Fruit fly (Drosophila melanogaster) whole organism, embryonic: Measurements from ENCODE around the gene CG14628.

ENCODE experiments used
- Ada2b ChIP-seq: fragments of 200-800 bp; sonication (Bioruptor generic); IDR thresholded peaks from 2 replicates; pipeline ENCODE4 v1.3.6; 2022; ENCODE audit warnings: missing biosample characterization, missing genetic modification characterization
- Aef1 ChIP-seq: fragments of 200-800 bp; sonication (Bioruptor generic); IDR thresholded peaks from 3 replicates; pipeline ENCODE4 v1.3.6; 2022; ENCODE audit warnings: missing biosample characterization, missing genetic modification characterization
- B-H1 ChIP-seq: fragments of 200-800 bp; sonication (Bioruptor generic); IDR thresholded peaks from 3 replicates; pipeline ENCODE4 v1.3.6; 2022; ENCODE audit warnings: missing biosample characterization, missing genetic modification characterization
- Bdp1 ChIP-seq: fragments of 200-800 bp; sonication (Bioruptor generic); optimal IDR thresholded peaks from 3 replicates; lab custom pipeline; 2016; ENCODE audit warnings: missing biosample characterization, missing genetic modification characterization
- CG10267 ChIP-seq: fragments of 200-800 bp; sonication (Bioruptor generic); optimal IDR thresholded peaks from 2 replicates; lab custom pipeline; 2018; ENCODE audit warnings: missing biosample characterization, mild to moderate bottlenecking, missing genetic modification characterization, moderate library complexity
- CG10959 ChIP-seq: fragments of 200-800 bp; sonication (Bioruptor generic); IDR thresholded peaks from 2 replicates; pipeline ENCODE4 v1.3.6; 2022; ENCODE audit warnings: missing biosample characterization, missing genetic modification characterization
- CG12391 ChIP-seq: fragments of 200-800 bp; sonication (Bioruptor generic); optimal IDR thresholded peaks from 3 replicates; lab custom pipeline; 2018; ENCODE audit warnings: missing biosample characterization, mild to moderate bottlenecking, missing genetic modification characterization, moderate library complexity
- CG13424 ChIP-seq: fragments of 200-800 bp; sonication (Bioruptor generic); optimal IDR thresholded peaks from 2 replicates; lab custom pipeline; 2019; ENCODE audit warnings: missing biosample characterization, mild to moderate bottlenecking, missing genetic modification characterization, moderate library complexity
- CG14710 ChIP-seq: fragments of 200-800 bp; sonication (Bioruptor generic); optimal IDR thresholded peaks from 3 replicates; lab custom pipeline; 2019; ENCODE audit warnings: missing biosample characterization, mild to moderate bottlenecking, missing genetic modification characterization, moderate library complexity
- CG15269 ChIP-seq: fragments of 200-800 bp; sonication (Bioruptor generic); optimal IDR thresholded peaks from 2 replicates; lab custom pipeline; 2018; ENCODE audit warnings: missing biosample characterization, mild to moderate bottlenecking, missing genetic modification characterization, moderate library complexity
- CG15514 ChIP-seq: fragments of 200-800 bp; sonication (Bioruptor generic); optimal IDR thresholded peaks from 3 replicates; lab custom pipeline; 2017; ENCODE audit warnings: missing biosample characterization, missing genetic modification characterization, mild to moderate bottlenecking, moderate library complexity, missing genetic modification reagents
- CG18599 ChIP-seq: fragments of 200-800 bp; sonication (Bioruptor generic); optimal IDR thresholded peaks from 3 replicates; lab custom pipeline; 2017; ENCODE audit warnings: missing biosample characterization, missing genetic modification characterization, mild to moderate bottlenecking, moderate library complexity, missing genetic modification reagents
- CG18619 ChIP-seq: fragments of 200-800 bp; sonication (Bioruptor generic); optimal IDR thresholded peaks from 3 replicates; lab custom pipeline; 2017; ENCODE audit warnings: missing biosample characterization, mild to moderate bottlenecking, missing genetic modification characterization
- CG2129 ChIP-seq: fragments of 200-800 bp; sonication (Bioruptor generic); IDR thresholded peaks from 2 replicates; pipeline ENCODE4 v1.3.6; 2022; ENCODE audit warnings: missing biosample characterization, missing genetic modification characterization; ENCODE audit not compliant: partially characterized antibody
- CG32532 ChIP-seq: fragments of 200-800 bp; sonication (Bioruptor generic); IDR thresholded peaks from 2 replicates; pipeline ENCODE4 v1.3.6; 2022; ENCODE audit warnings: missing biosample characterization, missing genetic modification characterization
- CG5180 ChIP-seq: fragments of 200-800 bp; sonication (Bioruptor generic); optimal IDR thresholded peaks from 3 replicates; lab custom pipeline; 2017; ENCODE audit warnings: missing biosample characterization, missing genetic modification characterization, mild to moderate bottlenecking, moderate library complexity, missing genetic modification reagents
- CG6791 ChIP-seq: fragments of 200-800 bp; sonication (Bioruptor generic); IDR thresholded peaks from 3 replicates; pipeline ENCODE4 v1.3.6; 2022; ENCODE audit warnings: missing biosample characterization, missing genetic modification characterization; ENCODE audit not compliant: partially characterized antibody
- CG8290 ChIP-seq, 3 experiments: fragments of 200-800 bp; sonication (Bioruptor generic); optimal IDR thresholded peaks; 2 replicates each; lab custom pipeline; 2016 to 2019; ENCODE audit warnings: missing biosample characterization in 3 of 3, missing genetic modification characterization in 3 of 3, mild to moderate bottlenecking in 2 of 3, moderate library complexity in 1 of 3
- Drgx ChIP-seq: fragments of 200-800 bp; sonication (Bioruptor generic); IDR thresholded peaks from 2 replicates; pipeline ENCODE4 v1.3.6; 2022; ENCODE audit warnings: missing biosample characterization, missing genetic modification characterization
- Kr ChIP-seq: fragments of 200-800 bp; sonication (Bioruptor generic); optimal IDR thresholded peaks from 2 replicates; lab custom pipeline; 2017; ENCODE audit warnings: missing biosample characterization, mild to moderate bottlenecking, missing genetic modification characterization
- Lpt ChIP-seq: fragments of >200 bp; optimal IDR thresholded peaks from 2 replicates; lab custom pipeline; 2018; ENCODE audit warnings: missing biosample characterization, missing genetic modification characterization
- Scr ChIP-seq: fragments of 200-800 bp; sonication (Bioruptor generic); IDR thresholded peaks from 2 replicates; pipeline ENCODE4 v1.3.6; 2022; ENCODE audit warnings: missing biosample characterization, missing genetic modification characterization; ENCODE audit not compliant: partially characterized antibody
- Xrp1 ChIP-seq: fragments of 200-800 bp; sonication (Bioruptor generic); IDR thresholded peaks from 2 replicates; pipeline ENCODE4 v1.3.6; 2022; ENCODE audit warnings: missing biosample characterization, missing genetic modification characterization
- bowl ChIP-seq: fragments of 200-800 bp; sonication (Bioruptor generic); IDR thresholded peaks from 2 replicates; pipeline ENCODE4 v1.3.6; 2022; ENCODE audit warnings: missing biosample characterization, missing genetic modification characterization
- bsh ChIP-seq, 2 experiments: fragments of 200-800 bp; sonication (Bioruptor generic); optimal IDR thresholded peaks; 2 replicates each; lab custom pipeline; 2017 to 2018; ENCODE audit warnings: mild to moderate bottlenecking in 2 of 2, missing biosample characterization in 2 of 2, missing genetic modification characterization in 2 of 2, moderate library complexity in 1 of 2
- chm ChIP-seq: fragments of 200-800 bp; sonication (Bioruptor generic); IDR thresholded peaks from 2 replicates; pipeline ENCODE4 v1.3.6; 2022; ENCODE audit warnings: missing biosample characterization, missing genetic modification characterization
- ci ChIP-seq: fragments of 200-800 bp; sonication (Bioruptor generic); IDR thresholded peaks from 3 replicates; pipeline ENCODE4 v1.3.6; 2022; ENCODE audit warnings: missing biosample characterization, missing genetic modification characterization
- crol ChIP-seq: fragments of 200-800 bp; sonication (Bioruptor generic); IDR thresholded peaks from 2 replicates; pipeline ENCODE4 v1.3.6; 2022; ENCODE audit warnings: missing biosample characterization, missing genetic modification characterization
- dmrt11E ChIP-seq: fragments of 200-800 bp; sonication (Bioruptor generic); optimal IDR thresholded peaks from 3 replicates; lab custom pipeline; 2018; ENCODE audit warnings: missing biosample characterization, mild to moderate bottlenecking, missing genetic modification characterization, moderate library complexity
- dmrt99B ChIP-seq: fragments of 200-800 bp; sonication (Bioruptor generic); optimal IDR thresholded peaks from 2 replicates; lab custom pipeline; 2018; ENCODE audit warnings: missing biosample characterization, mild to moderate bottlenecking, missing genetic modification characterization, moderate library complexity
- dysf ChIP-seq: fragments of 200-800 bp; sonication (Bioruptor generic); IDR thresholded peaks from 3 replicates; pipeline ENCODE4 v1.3.6; 2022; ENCODE audit warnings: missing biosample characterization, missing genetic modification characterization
- jumu ChIP-seq: fragments of 200-800 bp; sonication (Bioruptor generic); optimal IDR thresholded peaks from 3 replicates; lab custom pipeline; 2016; ENCODE audit warnings: missing biosample characterization, missing genetic modification characterization
- luna ChIP-seq: fragments of 200-800 bp; sonication (Bioruptor generic); optimal IDR thresholded peaks from 2 replicates; lab custom pipeline; 2016; ENCODE audit warnings: missing biosample characterization, missing genetic modification characterization
- nmo ChIP-seq: fragments of 200-800 bp; sonication (Bioruptor generic); optimal IDR thresholded peaks from 2 replicates; lab custom pipeline; 2018; ENCODE audit warnings: missing biosample characterization, mild to moderate bottlenecking, missing genetic modification characterization, moderate library complexity
- onecut ChIP-seq: fragments of 200-800 bp; sonication (Bioruptor generic); IDR thresholded peaks from 2 replicates; pipeline ENCODE4 v1.3.6; 2022; ENCODE audit warnings: missing biosample characterization, missing genetic modification characterization
- pum ChIP-seq: fragments of 200-800 bp; sonication (Bioruptor generic); optimal IDR thresholded peaks from 2 replicates; lab custom pipeline; 2016; ENCODE audit warnings: missing biosample characterization, missing genetic modification characterization
- run ChIP-seq: fragments of 200-800 bp; sonication (Bioruptor generic); optimal IDR thresholded peaks from 3 replicates; lab custom pipeline; 2018; ENCODE audit warnings: missing biosample characterization, mild to moderate bottlenecking, missing genetic modification characterization
- slbo ChIP-seq: fragments of 200-800 bp; sonication (Bioruptor generic); IDR thresholded peaks from 2 replicates; pipeline ENCODE4 v1.3.6; 2022; ENCODE audit warnings: missing biosample characterization, missing genetic modification characterization
- tap ChIP-seq: fragments of 200-800 bp; optimal IDR thresholded peaks from 3 replicates; lab custom pipeline; 2019; ENCODE audit warnings: missing biosample characterization, mild to moderate bottlenecking, missing genetic modification characterization, moderate library complexity
- trem ChIP-seq: fragments of 200-800 bp; optimal IDR thresholded peaks from 3 replicates; lab custom pipeline; 2019; ENCODE audit warnings: missing biosample characterization, mild to moderate bottlenecking, missing genetic modification characterization, moderate library complexity
- twi ChIP-seq: fragments of 200-800 bp; optimal IDR thresholded peaks from 2 replicates; lab custom pipeline; 2019; ENCODE audit warnings: missing biosample characterization, mild to moderate bottlenecking, missing genetic modification characterization, moderate library complexity
- zfh2 ChIP-seq: fragments of 200-800 bp; sonication (Bioruptor generic); optimal IDR thresholded peaks from 2 replicates; lab custom pipeline; 2016; ENCODE audit warnings: missing biosample characterization, missing genetic modification characterization

The CG14628 gene

DNA sequence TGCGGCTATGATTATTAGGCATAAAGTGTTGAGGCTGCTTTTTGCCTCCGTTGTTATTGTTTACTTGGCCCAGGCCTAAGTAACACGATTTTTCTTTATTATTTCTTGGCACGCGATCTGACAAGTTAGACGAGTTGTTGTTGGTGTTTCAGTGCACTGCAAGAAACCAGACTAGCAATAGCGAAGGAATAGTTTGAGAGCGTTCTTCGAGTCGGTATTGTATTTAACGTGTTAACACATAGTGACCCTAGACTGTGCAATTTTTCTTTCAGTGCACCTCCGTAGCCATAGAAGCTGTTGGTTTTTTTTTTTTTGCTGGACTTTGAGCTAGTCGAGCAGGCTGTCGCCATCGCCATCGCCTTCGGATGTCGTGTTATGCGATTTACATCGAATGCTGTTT, 26.3 kb upstream of the CG14628 start (continued):
- peak; percentile 4 for TF ChIP-seq CG18599
- TF ChIP-seq dmrt11E (tag; lab: Kevin White, UChicago) = no peak
- TF ChIP-seq CG10959 (GFP tag; lab: Robert Waterston, UW) = no peak
- peak; percentile 12 for TF ChIP-seq CG13424 (tag; lab: Kevin White, UChicago)
- TF ChIP-seq Xrp1 (GFP tag; lab: Robert Waterston, UW) = peak; percentile 46; the same call in 1 of the 2 replicates
- TF ChIP-seq CG6791 (GFP tag; lab: Robert Waterston, UW) = no peak
- no peak for TF ChIP-seq Lpt (GFP tag; lab: Kevin White, UChicago)
- no peak for TF ChIP-seq CG15514 (GFP tag; lab: Kevin White, UChicago)
- TF ChIP-seq B-H1 = no peak
- no peak for TF ChIP-seq run (tag; lab: Kevin White, UChicago)
- TF ChIP-seq bowl (GFP tag; lab: Robert Waterston, UW) = 0 out of 2 replicates have a peak, but pooled peaks have one; percentile 30
- TF ChIP-seq Bdp1 = no peak
- TF ChIP-seq CG15269 (tag; lab: Kevin White, UChicago) = peak; percentile 34
- peak; percentile 16 for TF ChIP-seq dmrt99B (tag; lab: Kevin White, UChicago)
- TF ChIP-seq ci = peak; percentile 42; the same call in 2 of the 3 replicates
- TF ChIP-seq bsh (GFP tag; optimal IDR thresholded peaks at IDR 0.05; lab: Kevin White, UChicago) = peak; percentile 9 to 82
- peak; percentile 1 for TF ChIP-seq CG12391 (tag; lab: Kevin White, UChicago)
- TF ChIP-seq slbo (GFP tag; lab: Robert Waterston, UW) = peak; percentile 41; the same call in 1 of the 2 replicates
- no peak for TF ChIP-seq CG8290 (GFP tag; optimal IDR thresholded peaks at IDR 0.05; lab: Kevin White, UChicago)
- peak in 1 of 2 experiments; percentile 0 for TF ChIP-seq CG8290 (tag; optimal IDR thresholded peaks at IDR 0.05; lab: Kevin White, UChicago)
- TF ChIP-seq CG5180 (GFP tag; lab: Kevin White, UChicago) = no peak
- TF ChIP-seq crol (GFP tag; lab: Robert Waterston, UW) = no peak
- TF ChIP-seq nmo (GFP tag; lab: Kevin White, UChicago) = no peak
- TF ChIP-seq Kr (GFP tag; lab: Kevin White, UChicago) = no peak
- no peak for TF ChIP-seq CG10267
- no peak for TF ChIP-seq tap (tag; lab: Kevin White, UChicago)
- no peak for TF ChIP-seq Aef1
- 0 out of 2 replicates have a peak, but pooled peaks have one; percentile 34 for TF ChIP-seq chm (GFP tag; lab: Robert Waterston, UW)
- peak; percentile 35 for TF ChIP-seq jumu (GFP tag; lab: Kevin White, UChicago)
- 0 out of 2 replicates have a peak, but pooled peaks have one; percentile 36 for TF ChIP-seq Ada2b (GFP tag; lab: Robert Waterston, UW)
- no peak for TF ChIP-seq CG18619 (GFP tag; lab: Kevin White, UChicago)
- no peak for TF ChIP-seq twi (tag; lab: Kevin White, UChicago)
- peak; percentile 47; the same call in 1 of the 3 replicates for TF ChIP-seq dysf (GFP tag; lab: Robert Waterston, UW)
- TF ChIP-seq luna (GFP tag; lab: Kevin White, UChicago) = no peak
- no peak for TF ChIP-seq zfh2
- no peak for TF ChIP-seq trem (tag; lab: Kevin White, UChicago)
- no peak for TF ChIP-seq Scr (GFP tag; lab: Robert Waterston, UW)
- TF ChIP-seq CG32532 (GFP tag; lab: Robert Waterston, UW) = 0 out of 2 replicates have a peak, but pooled peaks have one; percentile 27
- TF ChIP-seq Drgx (GFP tag; lab: Robert Waterston, UW) = peak; percentile 84
- TF ChIP-seq CG2129 = no peak
- TF ChIP-seq onecut (GFP tag; lab: Robert Waterston, UW) = peak; percentile 21; the same call in 1 of the 2 replicates
- peak; percentile 18 for TF ChIP-seq pum
- no peak for TF ChIP-seq CG14710 (tag; lab: Kevin White, UChicago)
